Fruit fly (Drosophila melanogaster) whole organism, embryonic: ENCODE measurements around the gene CG7071.

Source experiments
- Abd-B ChIP-seq: fragments of 200-800 bp; sonication (Bioruptor generic); optimal IDR thresholded peaks from 2 replicates; lab custom pipeline; 2018; ENCODE audit warnings: missing biosample characterization, mild to moderate bottlenecking, missing genetic modification characterization, moderate library complexity
- Asciz ChIP-seq: fragments of 200-800 bp; sonication (Bioruptor generic); optimal IDR thresholded peaks from 2 replicates; lab custom pipeline; 2017; ENCODE audit warnings: missing biosample characterization, mild to moderate bottlenecking, missing genetic modification characterization, missing genetic modification reagents
- CG10274 ChIP-seq: fragments of 200-800 bp; sonication (Bioruptor generic); optimal IDR thresholded peaks from 3 replicates; lab custom pipeline; 2017; ENCODE audit warnings: missing biosample characterization, mild to moderate bottlenecking, missing genetic modification characterization
- CG10565 ChIP-seq: fragments of 200-800 bp; sonication (Bioruptor generic); optimal IDR thresholded peaks from 3 replicates; lab custom pipeline; 2016; ENCODE audit warnings: missing biosample characterization, mild to moderate bottlenecking, missing genetic modification characterization
- CG11504 ChIP-seq: fragments of 200-800 bp; sonication (Bioruptor generic); optimal IDR thresholded peaks from 3 replicates; lab custom pipeline; 2019; ENCODE audit warnings: missing biosample characterization, mild to moderate bottlenecking, missing genetic modification characterization, moderate library complexity
- CG12659 ChIP-seq: fragments of 200-800 bp; sonication (Bioruptor generic); optimal IDR thresholded peaks from 3 replicates; lab custom pipeline; 2017; ENCODE audit warnings: mild to moderate bottlenecking, missing biosample characterization, missing genetic modification reagents, missing genetic modification characterization
- CG15073 ChIP-seq: fragments of 200-800 bp; sonication (Bioruptor generic); optimal IDR thresholded peaks from 2 replicates; lab custom pipeline; 2016; ENCODE audit warnings: missing biosample characterization, missing genetic modification characterization
- CG15601 ChIP-seq: fragments of 200-800 bp; sonication (Bioruptor generic); optimal IDR thresholded peaks from 3 replicates; lab custom pipeline; 2019; ENCODE audit warnings: missing biosample characterization, mild to moderate bottlenecking, missing genetic modification characterization, moderate library complexity
- CG17359 ChIP-seq: fragments of 200-800 bp; sonication (Bioruptor generic); optimal IDR thresholded peaks from 3 replicates; lab custom pipeline; 2018; ENCODE audit warnings: missing biosample characterization, mild to moderate bottlenecking, missing genetic modification characterization, moderate library complexity
- CG17912 ChIP-seq: fragments of 200-800 bp; sonication (Bioruptor generic); optimal IDR thresholded peaks from 2 replicates; lab custom pipeline; 2018; ENCODE audit warnings: missing biosample characterization, mild to moderate bottlenecking, missing genetic modification characterization
- CG1792 ChIP-seq: fragments of 200-800 bp; sonication (Bioruptor generic); optimal IDR thresholded peaks from 2 replicates; lab custom pipeline; 2016; ENCODE audit warnings: missing biosample characterization, missing genetic modification characterization
- CG2678 ChIP-seq: fragments of 200-800 bp; sonication (Bioruptor generic); optimal IDR thresholded peaks from 3 replicates; lab custom pipeline; 2019; ENCODE audit warnings: missing biosample characterization, mild to moderate bottlenecking, missing genetic modification characterization, moderate library complexity
- CG33213 ChIP-seq: fragments of 200-800 bp; sonication (Bioruptor generic); optimal IDR thresholded peaks from 3 replicates; lab custom pipeline; 2016; ENCODE audit warnings: missing biosample characterization, missing genetic modification characterization
- CG3726 ChIP-seq: fragments of 200-800 bp; sonication (Bioruptor generic); IDR thresholded peaks from 3 replicates; pipeline ENCODE4, ENCODE4 v1.3.6; 2022; ENCODE audit warnings: missing biosample characterization, missing genetic modification characterization
- CG3838 ChIP-seq: fragments of 200-800 bp; sonication (Bioruptor generic); optimal IDR thresholded peaks from 3 replicates; lab custom pipeline; 2016; ENCODE audit warnings: missing biosample characterization, missing genetic modification characterization
- CG4282 ChIP-seq: fragments of 200-800 bp; sonication (Bioruptor generic); optimal IDR thresholded peaks from 2 replicates; lab custom pipeline; 2016; ENCODE audit warnings: missing biosample characterization, missing genetic modification characterization
- CG4328 ChIP-seq: fragments of 200-800 bp; sonication (Bioruptor generic); optimal IDR thresholded peaks from 3 replicates; lab custom pipeline; 2017; ENCODE audit warnings: missing biosample characterization, missing genetic modification reagents, missing genetic modification characterization
- CG4360 ChIP-seq: fragments of 200-800 bp; sonication (Bioruptor generic); IDR thresholded peaks from 2 replicates; pipeline ENCODE4 v1.3.6; 2022; ENCODE audit warnings: missing biosample characterization, missing genetic modification characterization
- CG4854 ChIP-seq: fragments of 200-800 bp; sonication (Bioruptor generic); optimal IDR thresholded peaks from 2 replicates; lab custom pipeline; 2016; ENCODE audit warnings: missing biosample characterization, missing genetic modification characterization, inconsistent platforms
- CG5245 ChIP-seq: fragments of 200-800 bp; sonication (Bioruptor generic); optimal IDR thresholded peaks from 3 replicates; lab custom pipeline; 2016; ENCODE audit warnings: missing biosample characterization, missing genetic modification characterization
- CG6765 ChIP-seq: fragments of 200-800 bp; sonication (Bioruptor generic); optimal IDR thresholded peaks from 3 replicates; lab custom pipeline; 2017; ENCODE audit warnings: missing biosample characterization, mild to moderate bottlenecking, missing genetic modification characterization
- CG7839 ChIP-seq: fragments of 200-800 bp; sonication (Bioruptor generic); optimal IDR thresholded peaks from 3 replicates; lab custom pipeline; 2018; ENCODE audit warnings: missing biosample characterization, mild to moderate bottlenecking, missing genetic modification characterization, moderate library complexity
- CG9437 ChIP-seq: fragments of 200-800 bp; sonication (Bioruptor generic); optimal IDR thresholded peaks from 2 replicates; lab custom pipeline; 2018; ENCODE audit warnings: missing biosample characterization, mild to moderate bottlenecking, missing genetic modification characterization
- CTCF ChIP-seq: fragments of 200-800 bp; sonication (Bioruptor generic); optimal IDR thresholded peaks from 2 replicates; lab custom pipeline; 2017; ENCODE audit warnings: missing biosample characterization, mild to moderate bottlenecking, missing genetic modification characterization, moderate library complexity
- Dfd ChIP-seq, 2 experiments: fragments of >200 bp; optimal IDR thresholded peaks; 2 replicates each; lab custom pipeline; 2017; ENCODE audit warnings: missing biosample characterization in 2 of 2, missing genetic modification characterization in 2 of 2
- Doc2 ChIP-seq: fragments of 200-800 bp; sonication (Bioruptor generic); IDR thresholded peaks from 2 replicates; pipeline ENCODE4 v1.3.6; 2022; ENCODE audit warnings: missing biosample characterization, missing genetic modification characterization
- H2.0 ChIP-seq: fragments of 200-800 bp; sonication (Bioruptor generic); IDR thresholded peaks from 2 replicates; pipeline ENCODE4 v1.3.6; 2022; ENCODE audit warnings: missing biosample characterization, missing genetic modification characterization
- HLH54F ChIP-seq: fragments of 200-800 bp; sonication (Bioruptor generic); optimal IDR thresholded peaks from 3 replicates; lab custom pipeline; 2016; ENCODE audit warnings: missing biosample characterization, missing genetic modification characterization
- Oaz ChIP-seq: fragments of 200-800 bp; sonication (Bioruptor generic); IDR thresholded peaks from 2 replicates; pipeline ENCODE4 v1.3.6; 2022; ENCODE audit warnings: missing biosample characterization, missing genetic modification characterization
- PHDP ChIP-seq: fragments of 200-800 bp; sonication (Bioruptor generic); optimal IDR thresholded peaks from 3 replicates; lab custom pipeline; 2018; ENCODE audit warnings: missing biosample characterization, mild to moderate bottlenecking, missing genetic modification characterization, moderate library complexity
- Rfx ChIP-seq: fragments of 200-800 bp; sonication (Bioruptor generic); IDR thresholded peaks from 2 replicates; pipeline ENCODE4 v1.3.6; 2022; ENCODE audit warnings: missing biosample characterization, missing genetic modification characterization
- Sry-β ChIP-seq: fragments of 200-800 bp; sonication (Bioruptor generic); optimal IDR thresholded peaks from 2 replicates; lab custom pipeline; 2018; ENCODE audit warnings: missing biosample characterization, mild to moderate bottlenecking, missing genetic modification characterization, moderate library complexity
- Ssrp ChIP-seq: fragments of 200-800 bp; sonication (Bioruptor generic); optimal IDR thresholded peaks from 2 replicates; lab custom pipeline; 2018; ENCODE audit warnings: missing biosample characterization, mild to moderate bottlenecking, missing genetic modification characterization, moderate library complexity
- btn ChIP-seq: fragments of 200-800 bp; sonication (Bioruptor generic); optimal IDR thresholded peaks from 2 replicates; lab custom pipeline; 2016; ENCODE audit warnings: missing biosample characterization, missing genetic modification characterization
- chinmo ChIP-seq: fragments of 200-800 bp; sonication (Bioruptor generic); IDR thresholded peaks from 4 replicates; pipeline ENCODE4 v1.3.6; 2022; ENCODE audit warnings: missing biosample characterization, missing genetic modification characterization; ENCODE audit not compliant: partially characterized antibody
- en ChIP-seq: fragments of 200-800 bp; sonication (Bioruptor generic); optimal IDR thresholded peaks from 2 replicates; lab custom pipeline; 2016; ENCODE audit warnings: missing biosample characterization, missing genetic modification characterization
- esg ChIP-seq: fragments of 200-800 bp; sonication (Bioruptor generic); conservative IDR thresholded peaks from 2 replicates; pipeline ENCODE4 v1.3.6; 2022; ENCODE audit warnings: missing biosample characterization, missing genetic modification characterization
- fd102C ChIP-seq: fragments of 200-800 bp; sonication (Bioruptor generic); optimal IDR thresholded peaks from 2 replicates; lab custom pipeline; 2018; ENCODE audit warnings: missing biosample characterization, mild to moderate bottlenecking, missing genetic modification characterization, moderate library complexity
- gsb-n ChIP-seq: fragments of 200-800 bp; sonication (Bioruptor generic); optimal IDR thresholded peaks from 3 replicates; lab custom pipeline; 2018; ENCODE audit warnings: missing biosample characterization, mild to moderate bottlenecking, missing genetic modification characterization
- hbn ChIP-seq: fragments of 200-800 bp; sonication (Bioruptor generic); IDR thresholded peaks from 2 replicates; pipeline ENCODE4 v1.3.6; 2022; ENCODE audit warnings: missing biosample characterization, missing genetic modification characterization; ENCODE audit not compliant: partially characterized antibody
- jigr1 ChIP-seq: fragments of 200-800 bp; sonication (Bioruptor generic); IDR thresholded peaks from 3 replicates; pipeline ENCODE4 v1.3.6; 2022; ENCODE audit warnings: missing biosample characterization, missing genetic modification characterization
- kay ChIP-seq: fragments of 200-800 bp; sonication (Bioruptor generic); optimal IDR thresholded peaks from 2 replicates; lab custom pipeline; 2016; ENCODE audit warnings: missing biosample characterization, missing genetic modification characterization
- lbe ChIP-seq: fragments of 200-800 bp; sonication (Bioruptor generic); optimal IDR thresholded peaks from 2 replicates; lab custom pipeline; 2016; ENCODE audit warnings: missing biosample characterization, mild to moderate bottlenecking, missing genetic modification characterization
- peb ChIP-seq: fragments of 200-800 bp; sonication (Bioruptor generic); IDR thresholded peaks from 2 replicates; pipeline ENCODE4 v1.3.6; 2022; ENCODE audit warnings: missing biosample characterization, missing genetic modification characterization
- repo ChIP-seq: fragments of 200-800 bp; sonication (Bioruptor generic); optimal IDR thresholded peaks from 2 replicates; lab custom pipeline; 2016; ENCODE audit warnings: missing biosample characterization, missing genetic modification characterization
- sr ChIP-seq: fragments of 200-800 bp; sonication (Bioruptor generic); IDR thresholded peaks from 3 replicates; pipeline ENCODE4 v1.3.6; 2022; ENCODE audit warnings: missing biosample characterization, missing genetic modification characterization
- tna ChIP-seq: fragments of 200-800 bp; sonication (Bioruptor generic); IDR thresholded peaks from 2 replicates; pipeline ENCODE4 v1.3.6; 2022; ENCODE audit warnings: missing biosample characterization, missing genetic modification characterization; ENCODE audit not compliant: partially characterized antibody
- unc-4 ChIP-seq: fragments of 200-800 bp; sonication (Bioruptor generic); IDR thresholded peaks from 2 replicates; pipeline ENCODE4 v1.3.6; 2022; ENCODE audit warnings: missing biosample characterization, missing genetic modification characterization; ENCODE audit not compliant: partially characterized antibody
- zfh2 ChIP-seq: fragments of 200-800 bp; sonication (Bioruptor generic); optimal IDR thresholded peaks from 2 replicates; lab custom pipeline; 2016; ENCODE audit warnings: missing biosample characterization, missing genetic modification characterization

CG7071 gene

DNA sequence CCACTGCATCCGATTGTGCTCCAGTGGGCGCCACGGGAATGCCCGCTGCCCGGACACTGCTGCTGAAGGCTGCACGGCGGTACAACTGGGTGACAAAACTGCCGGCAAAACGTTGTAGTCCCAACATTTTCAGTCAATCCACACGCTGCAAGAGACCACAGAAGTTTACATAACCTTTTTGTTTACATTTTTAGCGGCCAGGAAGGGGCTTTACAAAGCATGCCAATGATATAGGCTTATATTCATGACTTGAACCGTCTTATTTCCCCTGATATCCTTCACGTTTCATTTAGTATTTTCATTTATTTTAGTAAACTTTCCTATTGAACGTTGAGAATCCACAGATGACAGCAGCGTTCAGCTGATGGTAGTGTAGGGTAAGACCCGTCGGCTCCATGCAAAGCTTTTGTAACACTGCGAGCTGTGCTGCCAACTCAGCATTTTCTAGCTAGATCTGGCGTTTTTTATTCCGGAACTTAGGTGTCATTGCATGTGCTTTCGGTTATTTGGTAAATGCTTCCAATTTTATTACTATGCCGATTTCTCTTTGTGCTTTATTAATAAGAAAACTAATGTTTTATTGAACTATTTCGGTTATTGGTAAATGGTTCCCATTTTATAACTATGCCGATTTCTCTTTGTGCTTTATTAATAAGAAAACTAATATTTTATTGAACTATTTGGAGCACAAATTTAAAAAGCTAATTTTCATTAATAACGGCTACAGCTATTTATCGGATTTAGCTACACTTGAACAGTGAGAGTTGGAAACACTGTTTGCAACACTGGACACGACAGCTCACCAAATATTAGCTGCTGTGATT, 48.3 kb downstream of the CG7071 start, which contains the start of the genes CG13850 and lqfR (continued):
- TF ChIP-seq Abd-B (GFP tag; lab: Kevin White, UChicago) (peak; percentile 79), en (GFP tag; lab: Kevin White, UChicago) (peak; percentile 54), CG11504 (tag; lab: Kevin White, UChicago) (no peak), CG4328 (peak; percentile 63), Rfx (GFP tag; lab: Robert Waterston, UW) (peak; percentile 86), CG4282 (GFP tag; lab: Kevin White, UChicago) (peak; percentile 51), kay (GFP tag; lab: Kevin White, UChicago) (peak; percentile 59), CG2678 (tag; lab: Kevin White, UChicago) (no peak), CG1792 (GFP tag; lab: Kevin White, UChicago) (peak; percentile 29), Asciz (GFP tag; lab: Kevin White, UChicago) (peak; percentile 35), CG15601 (tag; lab: Kevin White, UChicago) (peak; percentile 49), CG15073 (GFP tag; lab: Kevin White, UChicago) (no peak), CTCF (GFP tag; lab: Kevin White, UChicago) (no peak), Oaz (0 out of 2 replicates have a peak, but pooled peaks have one; percentile 18), gsb-n (tag; lab: Kevin White, UChicago) (no peak), HLH54F (GFP tag; lab: Kevin White, UChicago) (peak; percentile 90), CG5245 (GFP tag; lab: Kevin White, UChicago) (peak; percentile 65), CG4360 (GFP tag; lab: Robert Waterston, UW) (no peak), btn (GFP tag; lab: Kevin White, UChicago) (no peak), CG12659 (GFP tag; lab: Kevin White, UChicago) (peak; percentile 88), fd102C (no peak), PHDP (tag; lab: Kevin White, UChicago) (no peak), jigr1 (GFP tag; lab: Robert Waterston, UW) (no peak), sr (no peak), CG4854 (peak; percentile 79), Sry-β (peak; percentile 97), CG7839 (no peak), CG10565 (GFP tag; lab: Kevin White, UChicago) (peak; percentile 12), Ssrp (tag; lab: Kevin White, UChicago) (peak; percentile 60), CG9437 (GFP tag; lab: Kevin White, UChicago) (peak; percentile 72), Dfd (GFP tag; optimal IDR thresholded peaks at IDR 0.05; lab: Kevin White, UChicago) (no peak), CG6765 (GFP tag; lab: Kevin White, UChicago) (peak; percentile 57), hbn (GFP tag; lab: Robert Waterston, UW) (no peak), zfh2 (GFP tag; lab: Kevin White, UChicago) (peak; percentile 92), Doc2 (no peak), esg (GFP tag; lab: Robert Waterston, UW) (peak; percentile 53; the same call in 1 of the 2 replicates), tna (GFP tag; lab: Robert Waterston, UW) (no peak), CG33213 (GFP tag; lab: Kevin White, UChicago) (peak; percentile 47), unc-4 (GFP tag; lab: Robert Waterston, UW) (no peak), lbe (peak; percentile 38), peb (GFP tag; lab: Robert Waterston, UW) (no peak), CG3838 (GFP tag; lab: Kevin White, UChicago) (peak; percentile 21), chinmo (GFP tag; lab: Robert Waterston, UW) (no peak), CG17912 (GFP tag; lab: Kevin White, UChicago) (peak; percentile 19), CG3726 (GFP tag; lab: Robert Waterston, UW) (no peak), CG10274 (GFP tag; lab: Kevin White, UChicago) (peak; percentile 54), H2.0 (GFP tag; lab: Robert Waterston, UW) (no peak; the same call in none of the 2 replicates), repo (GFP tag; lab: Kevin White, UChicago) (peak; percentile 70), CG17359 (tag; lab: Kevin White, UChicago) (peak; percentile 54)
